Worm (Caenorhabditis elegans) whole organism, L1 larva: ENCODE results near the gene pat-6.

Experiments used
- aly-2 ChIP-seq: fragments of 150-350 bp; optimal IDR thresholded peaks from 2 replicates; lab custom pipeline; 2014; ENCODE audit warnings: missing biosample characterization, missing genetic modification characterization
- ama-1 ChIP-seq: fragments of 150-350 bp; optimal IDR thresholded peaks from 2 replicates; lab custom pipeline; 2014
- blmp-1 ChIP-seq: fragments of 150-350 bp; optimal IDR thresholded peaks from 2 replicates; lab custom pipeline; 2014; ENCODE audit warnings: missing biosample characterization, missing genetic modification characterization
- ceh-63 ChIP-seq: fragments of 200-800 bp; sonication (Bioruptor generic); optimal IDR thresholded peaks from 2 replicates; lab custom pipeline; 2018; ENCODE audit warnings: mild to moderate bottlenecking, missing genetic modification characterization, missing compliant biosample characterization
- ceh-82 ChIP-seq, 3 experiments: fragments of 150-350 bp in 1 of 3; sonication (generic microtip) in 2 of 3; optimal IDR thresholded peaks; 2 replicates each; lab custom pipeline; 2014 to 2017; ENCODE audit warnings: missing biosample characterization in 3 of 3, missing genetic modification characterization in 3 of 3
- ceh-90 ChIP-seq: sonication (generic microtip); optimal IDR thresholded peaks from 2 replicates; lab custom pipeline; 2016; ENCODE audit warnings: missing genetic modification characterization, missing compliant biosample characterization
- ces-1 ChIP-seq: fragments of 150-350 bp; optimal IDR thresholded peaks from 2 replicates; lab custom pipeline; 2014; ENCODE audit warnings: missing biosample characterization, missing genetic modification reagents, missing genetic modification characterization
- dpl-1 ChIP-seq, 3 experiments: fragments of 150-350 bp in 2 of 3; sonication (generic microtip) in 1 of 3; optimal IDR thresholded peaks; 2 replicates each; lab custom pipeline; 2014 to 2017; ENCODE audit warnings: missing biosample characterization in 3 of 3, missing genetic modification characterization in 3 of 3, missing genetic modification reagents in 3 of 3
- dsc-1 ChIP-seq: sonication (generic microtip); optimal IDR thresholded peaks from 2 replicates; lab custom pipeline; 2016; ENCODE audit warnings: mild to moderate bottlenecking, missing genetic modification characterization, missing compliant biosample characterization
- efl-1 ChIP-seq, 4 experiments: fragments of 150-350 bp; optimal IDR thresholded peaks in 3 of 4; peaks in 1 of 4; 1 replicate in 1 of 4; 2 replicates in 3 of 4; lab custom pipeline; 2014; ENCODE audit warnings: missing biosample characterization in 2 of 4, missing genetic modification characterization in 2 of 4, missing genetic modification reagents in 2 of 4
- egl-27 ChIP-seq, 2 experiments: fragments of 150-350 bp in 1 of 2; sonication (generic microtip); optimal IDR thresholded peaks; 3 replicates each; lab custom pipeline; 2017 to 2018; ENCODE audit warnings: missing biosample characterization in 2 of 2, missing genetic modification characterization in 2 of 2, missing genetic modification reagents in 2 of 2
- elt-3 ChIP-seq, 6 experiments: fragments of 150-350 bp in 1 of 6; sonication (generic microtip); optimal IDR thresholded peaks; 2 replicates each; lab custom pipeline; 2017 to 2018; ENCODE audit warnings: missing biosample characterization in 6 of 6, missing genetic modification characterization in 6 of 6, inconsistent platforms in 1 of 6
- fkh-10 ChIP-seq: sonication (generic microtip); optimal IDR thresholded peaks from 2 replicates; lab custom pipeline; 2017; ENCODE audit warnings: missing biosample characterization, missing genetic modification reagents, missing genetic modification characterization
- fkh-8 ChIP-seq: sonication (generic microtip); optimal IDR thresholded peaks from 2 replicates; lab custom pipeline; 2016; ENCODE audit warnings: mild to moderate bottlenecking, missing genetic modification characterization, missing compliant biosample characterization
- fos-1 ChIP-seq: fragments of 150-350 bp; optimal IDR thresholded peaks from 2 replicates; lab custom pipeline; 2014; ENCODE audit warnings: missing biosample characterization, missing genetic modification characterization
- hpl-2 ChIP-seq: fragments of 150-350 bp; optimal IDR thresholded peaks from 2 replicates; lab custom pipeline; 2014; ENCODE audit warnings: missing biosample characterization, missing genetic modification reagents, missing genetic modification characterization
- irx-1 ChIP-seq: sonication (generic microtip); optimal IDR thresholded peaks from 2 replicates; lab custom pipeline; 2016; ENCODE audit warnings: missing genetic modification characterization, missing compliant biosample characterization
- jun-1 ChIP-seq: fragments of 150-350 bp; optimal IDR thresholded peaks from 2 replicates; lab custom pipeline; 2014; ENCODE audit warnings: missing biosample characterization, missing genetic modification reagents, missing genetic modification characterization
- lin-14 ChIP-seq: fragments of 200-800 bp; sonication (Bioruptor generic); optimal IDR thresholded peaks from 2 replicates; lab custom pipeline; 2018; ENCODE audit warnings: mild to moderate bottlenecking, missing genetic modification characterization, moderate library complexity, missing compliant biosample characterization
- lin-15B ChIP-seq: fragments of 150-350 bp; sonication (generic microtip); optimal IDR thresholded peaks from 3 replicates; lab custom pipeline; 2014; ENCODE audit warnings: missing biosample characterization, missing genetic modification characterization
- lin-35 ChIP-seq, 2 experiments: fragments of 150-350 bp; optimal IDR thresholded peaks; 2 replicates each; lab custom pipeline; 2014; ENCODE audit warnings: missing biosample characterization in 2 of 2, missing genetic modification characterization in 2 of 2, missing genetic modification reagents in 2 of 2
- lin-39 ChIP-seq: fragments of 150-350 bp; optimal IDR thresholded peaks from 2 replicates; lab custom pipeline; 2014; ENCODE audit warnings: missing biosample characterization, missing genetic modification reagents, missing genetic modification characterization
- mab-9 ChIP-seq: fragments of 200-800 bp; sonication (Bioruptor generic); IDR thresholded peaks from 2 replicates; pipeline ENCODE4 v1.3.6; 2022; ENCODE audit warnings: missing genetic modification reagents, missing genetic modification characterization, missing compliant biosample characterization
- mep-1 ChIP-seq: fragments of 150-350 bp; optimal IDR thresholded peaks from 2 replicates; lab custom pipeline; 2014; ENCODE audit warnings: missing biosample characterization, missing genetic modification characterization
- nhr-11 ChIP-seq: fragments of 150-350 bp; optimal IDR thresholded peaks from 2 replicates; lab custom pipeline; 2014; ENCODE audit warnings: missing biosample characterization, missing genetic modification characterization
- nhr-12 ChIP-seq: sonication (generic microtip); optimal IDR thresholded peaks from 2 replicates; lab custom pipeline; 2017; ENCODE audit warnings: missing biosample characterization, missing genetic modification characterization
- nhr-19 ChIP-seq: fragments of 200-800 bp; sonication (Bioruptor generic); conservative IDR thresholded peaks from 2 replicates; pipeline ENCODE4 v1.3.6; 2022; ENCODE audit warnings: missing genetic modification characterization, missing compliant biosample characterization
- nhr-20 ChIP-seq: sonication (generic microtip); optimal IDR thresholded peaks from 2 replicates; lab custom pipeline; 2016; ENCODE audit warnings: mild to moderate bottlenecking, missing genetic modification characterization, missing compliant biosample characterization
- nhr-28 ChIP-seq: fragments of 150-350 bp; optimal IDR thresholded peaks from 2 replicates; lab custom pipeline; 2014; ENCODE audit warnings: missing biosample characterization, missing genetic modification characterization
- nhr-47 ChIP-seq: sonication (generic microtip); optimal IDR thresholded peaks from 2 replicates; lab custom pipeline; 2016; ENCODE audit warnings: mild to moderate bottlenecking, missing genetic modification characterization, moderate library complexity, missing compliant biosample characterization
- nhr-76 ChIP-seq: sonication (generic microtip); optimal IDR thresholded peaks from 2 replicates; lab custom pipeline; 2017; ENCODE audit warnings: missing biosample characterization, missing genetic modification characterization
- nhr-85 ChIP-seq: sonication (generic microtip); peaks from one replicate; lab custom pipeline; 2016; ENCODE audit warnings: missing genetic modification characterization, inconsistent platforms, missing compliant biosample characterization
- nhr-90 ChIP-seq: sonication (generic microtip); optimal IDR thresholded peaks from 2 replicates; lab custom pipeline; 2016; ENCODE audit warnings: mild to moderate bottlenecking, missing genetic modification characterization, missing compliant biosample characterization; ENCODE audit not compliant: poor library complexity
- pag-3 ChIP-seq: sonication (generic microtip); optimal IDR thresholded peaks from 2 replicates; lab custom pipeline; 2017; ENCODE audit warnings: missing genetic modification characterization, mild to moderate bottlenecking, missing compliant biosample characterization, antibody characterized with exemption, borderline replicate concordance; ENCODE audit not compliant: insufficient read depth
- rnt-1 ChIP-seq: sonication (generic microtip); optimal IDR thresholded peaks from 2 replicates; lab custom pipeline; 2016; ENCODE audit warnings: mild to moderate bottlenecking, missing genetic modification characterization, moderate library complexity, missing compliant biosample characterization
- skn-1 ChIP-seq: fragments of 150-350 bp; optimal IDR thresholded peaks from 2 replicates; lab custom pipeline; 2014; ENCODE audit warnings: missing biosample characterization, missing genetic modification characterization
- snu-23 ChIP-seq: sonication (generic microtip); optimal IDR thresholded peaks from 2 replicates; lab custom pipeline; 2016; ENCODE audit warnings: missing genetic modification characterization, missing compliant biosample characterization
- swsn-7 ChIP-seq: sonication (generic microtip); optimal IDR thresholded peaks from 2 replicates; lab custom pipeline; 2016; ENCODE audit warnings: missing genetic modification characterization, missing compliant biosample characterization
- tbx-2 ChIP-seq: sonication (generic microtip); optimal IDR thresholded peaks from 2 replicates; lab custom pipeline; 2016; ENCODE audit warnings: missing genetic modification characterization, missing compliant biosample characterization
- unc-62 ChIP-seq: fragments of 150-350 bp; optimal IDR thresholded peaks from 2 replicates; lab custom pipeline; 2014; ENCODE audit warnings: missing biosample characterization, missing genetic modification reagents, missing genetic modification characterization
- unc-86 ChIP-seq: sonication (generic microtip); optimal IDR thresholded peaks from 2 replicates; lab custom pipeline; 2016; ENCODE audit warnings: missing genetic modification characterization, missing compliant biosample characterization
- unc-98 ChIP-seq: fragments of 200-800 bp; sonication (Bioruptor generic); IDR thresholded peaks from 2 replicates; pipeline ENCODE4 v1.3.6; 2022; ENCODE audit warnings: missing genetic modification characterization, missing compliant biosample characterization
- xbp-1 ChIP-seq: sonication (generic microtip); optimal IDR thresholded peaks from 2 replicates; lab custom pipeline; 2016; ENCODE audit warnings: missing genetic modification characterization, missing compliant biosample characterization
- zag-1 ChIP-seq: fragments of 150-350 bp; optimal IDR thresholded peaks from 2 replicates; lab custom pipeline; 2014; ENCODE audit warnings: missing biosample characterization, missing genetic modification characterization
- ztf-11 ChIP-seq, 2 experiments: sonication (generic microtip); optimal IDR thresholded peaks; 2 replicates each; lab custom pipeline; 2016 to 2017; ENCODE audit warnings: missing genetic modification characterization in 2 of 2, missing biosample characterization in 1 of 2, missing compliant biosample characterization in 1 of 2

The pat-6 gene

ce11 chrIV:261607-262006 is 2.4 kb downstream of the pat-6 start, which contains the start of gene pqbp-1.1 (continued):
- TF ChIP-seq mab-9 (GFP tag; lab: Robert Waterston, UW), result no peak
- TF ChIP-seq fkh-10 (GFP tag; lab: Kevin White, UChicago), result peak; percentile 42
- TF ChIP-seq hpl-2 (GFP tag; lab: Kevin White, UChicago), result no peak
- TF ChIP-seq zag-1 (tag; lab: Kevin White, UChicago), result no peak
- TF ChIP-seq nhr-11 (tag; lab: Kevin White, UChicago), result no peak
- peak; percentile 41 for TF ChIP-seq skn-1 (tag; lab: Kevin White, UChicago)
- peak; percentile 32 for TF ChIP-seq irx-1 (tag; lab: Kevin White, UChicago)
- peak; percentile 58 for TF ChIP-seq aly-2 (tag; lab: Kevin White, UChicago)
- peak; percentile 66 for TF ChIP-seq mep-1 (tag; lab: Kevin White, UChicago)
- peak; percentile 51 for TF ChIP-seq dsc-1
- peak; percentile 43 for TF ChIP-seq unc-86
- peak; percentile 3 for TF ChIP-seq jun-1
- TF ChIP-seq blmp-1, result peak; percentile 55
- TF ChIP-seq nhr-47, result peak; percentile 77
- TF ChIP-seq efl-1 (optimal IDR thresholded peaks at IDR 0.05; lab: Kevin White, UChicago), result peak; percentile 69 to 94
- peak; percentile 95 to 99 for TF ChIP-seq efl-1 (GFP tag; optimal IDR thresholded peaks at IDR 0.05 in 1 of 2; lab: Kevin White, UChicago)
- TF ChIP-seq dpl-1 (GFP tag; optimal IDR thresholded peaks at IDR 0.05; lab: Kevin White, UChicago), result peak; percentile 89 to 95 (median 92)
- no peak for TF ChIP-seq ceh-63
- peak; percentile 51 for TF ChIP-seq fkh-8 (tag; lab: Kevin White, UChicago)
- peak; percentile 59 for TF ChIP-seq nhr-90 (tag; lab: Kevin White, UChicago)
- peak; percentile 50 for TF ChIP-seq nhr-85 (tag; lab: Kevin White, UChicago)
- TF ChIP-seq rnt-1, result peak; percentile 18
- TF ChIP-seq xbp-1 (tag; lab: Kevin White, UChicago), result peak; percentile 64
- no peak for TF ChIP-seq lin-15B
- TF ChIP-seq lin-35 (GFP tag; optimal IDR thresholded peaks at IDR 0.05; lab: Kevin White, UChicago), result peak; percentile 95 to 97
- TF ChIP-seq ama-1, result no peak
- peak; percentile 33 for TF ChIP-seq lin-39 (tag; lab: Kevin White, UChicago)
- TF ChIP-seq snu-23 (GFP tag; lab: Kevin White, UChicago), result peak; percentile 67
- TF ChIP-seq swsn-7 (tag; lab: Kevin White, UChicago), result peak; percentile 55

DNA sequence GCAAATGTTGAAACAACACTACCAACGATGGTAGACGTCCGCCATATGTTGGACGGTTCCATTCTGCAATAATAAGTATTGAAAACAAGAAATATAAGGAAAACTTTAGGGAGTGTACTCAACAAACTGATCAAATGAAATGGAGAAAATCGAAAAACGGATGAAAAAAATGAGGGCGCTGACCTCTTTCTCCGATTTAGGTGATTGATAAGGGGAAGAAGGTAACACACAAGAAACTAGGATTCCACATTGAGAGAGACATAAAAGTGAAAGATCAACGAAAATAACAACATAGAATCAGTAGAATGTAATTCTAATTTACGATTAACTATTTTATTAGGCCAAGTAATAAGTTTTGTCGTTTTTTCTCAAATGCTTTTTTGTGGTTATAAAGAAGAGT is 4.9 kb downstream of the pat-6 start, which contains the start of gene dpy-9:
dpy-9 (minus strand) TSS at position 63 of the 400 bp plus-strand sequence.
- TF ChIP-seq blmp-1, result peak; percentile 96
- peak in 1 of 6 experiments; percentile 50 for TF ChIP-seq elt-3 (tag; optimal IDR thresholded peaks at IDR 0.05; lab: Kevin White, UChicago)
- no peak for TF ChIP-seq nhr-12 (tag; lab: Kevin White, UChicago)
- TF ChIP-seq unc-62 (GFP tag; lab: Kevin White, UChicago), result no peak
- no peak for TF ChIP-seq jun-1
- TF ChIP-seq dsc-1, result no peak
- no peak for TF ChIP-seq nhr-90 (tag; lab: Kevin White, UChicago)
- no peak for TF ChIP-seq nhr-76 (tag; lab: Kevin White, UChicago)
- TF ChIP-seq unc-98 (GFP tag; lab: Robert Waterston, UW), result no peak

- no peak for TF ChIP-seq nhr-19
- no peak for TF ChIP-seq ztf-11 (tag; optimal IDR thresholded peaks at IDR 0.05; lab: Kevin White, UChicago)
- no peak for TF ChIP-seq skn-1 (tag; lab: Kevin White, UChicago)
- no peak for TF ChIP-seq pag-3 (tag; lab: Kevin White, UChicago)
- TF ChIP-seq efl-1 (optimal IDR thresholded peaks at IDR 0.05; lab: Kevin White, UChicago), result no peak
- no peak for TF ChIP-seq efl-1 (GFP tag; optimal IDR thresholded peaks at IDR 0.05 in 1 of 2; lab: Kevin White, UChicago)
- TF ChIP-seq nhr-28 (tag; lab: Kevin White, UChicago), result no peak
- no peak for TF ChIP-seq ceh-90 (tag; lab: Kevin White, UChicago)
- no peak for TF ChIP-seq egl-27 (tag; optimal IDR thresholded peaks at IDR 0.05; lab: Kevin White, UChicago)
- TF ChIP-seq fkh-8 (tag; lab: Kevin White, UChicago), result no peak
- no peak for TF ChIP-seq tbx-2
- TF ChIP-seq mab-9 (GFP tag; lab: Robert Waterston, UW), result no peak
- no peak for TF ChIP-seq lin-15B
- TF ChIP-seq lin-14 (GFP tag; lab: Kevin White, UChicago), result no peak
- no peak for TF ChIP-seq ceh-82 (tag; optimal IDR thresholded peaks at IDR 0.05; lab: Kevin White, UChicago)
- TF ChIP-seq fos-1 (tag; lab: Kevin White, UChicago), result no peak
- TF ChIP-seq nhr-20, result no peak
- TF ChIP-seq nhr-11 (tag; lab: Kevin White, UChicago), result no peak
- no peak for TF ChIP-seq dsc-1
- no peak for TF ChIP-seq swsn-7 (tag; lab: Kevin White, UChicago)
- TF ChIP-seq ces-1, result no peak
These were observed 5.7 kb downstream of the pat-6 start for ce11 chrIV:258362-258761.
